Worm (Caenorhabditis elegans): ENCODE results near the gene nlp-16.

DNA sequence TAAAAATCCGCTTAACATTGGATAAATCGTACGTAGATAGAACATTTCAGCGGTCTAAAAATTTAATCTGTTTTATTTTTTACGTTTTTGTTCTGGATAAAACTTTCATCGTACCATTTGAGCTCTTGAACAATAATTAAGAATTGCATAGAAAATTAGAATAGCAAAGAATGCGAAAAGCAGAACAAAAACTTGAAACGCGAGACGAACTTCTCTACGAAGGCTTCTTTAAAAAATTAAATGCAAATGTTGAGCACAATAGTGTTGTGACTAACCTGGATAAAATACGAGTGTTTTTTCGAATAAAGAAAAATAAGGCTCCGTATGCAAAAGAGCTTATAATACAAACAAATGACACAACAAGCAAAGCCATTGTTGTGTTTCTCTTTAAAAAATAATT, 39.9 kb upstream of the nlp-16 start:
- no peak for TF ChIP-seq nhr-12 (tag; optimal IDR thresholded peaks at IDR 0.05)
- no peak for TF ChIP-seq lin-39 (tag; optimal IDR thresholded peaks at IDR 0.05)
- TF ChIP-seq unc-55 (GFP tag; optimal IDR thresholded peaks at IDR 0.05), result no peak
- TF ChIP-seq nhr-237 (tag; optimal IDR thresholded peaks at IDR 0.05), result no peak
- no peak for TF ChIP-seq R02D3.7 (tag; optimal IDR thresholded peaks at IDR 0.05)
- no peak for TF ChIP-seq ama-1 (optimal IDR thresholded peaks at IDR 0.05)
- TF ChIP-seq elt-3 (tag; optimal IDR thresholded peaks at IDR 0.05), result no peak
- TF ChIP-seq nhr-6 (tag; optimal IDR thresholded peaks at IDR 0.05), result no peak
- no peak for TF ChIP-seq mdl-1 (tag; optimal IDR thresholded peaks at IDR 0.05)
- no peak for TF ChIP-seq snpc-4 (tag; optimal IDR thresholded peaks at IDR 0.05)
- no peak for TF ChIP-seq zag-1 (tag; optimal IDR thresholded peaks at IDR 0.05)
- no peak for TF ChIP-seq lin-13 (GFP tag; optimal IDR thresholded peaks at IDR 0.05)
- no peak for TF ChIP-seq egl-27 (tag; optimal IDR thresholded peaks at IDR 0.05)
